Worm (Caenorhabditis elegans): ENCODE data around the gene ptr-24.

- no peak for TF ChIP-seq pha-4 (tag; optimal IDR thresholded peaks at IDR 0.05)
- TF ChIP-seq fkh-10 (GFP tag; optimal IDR thresholded peaks at IDR 0.05) = no peak
- TF ChIP-seq R02D3.7 (tag; optimal IDR thresholded peaks at IDR 0.05) = no peak
- TF ChIP-seq ama-1 (optimal IDR thresholded peaks at IDR 0.05) = no peak
- TF ChIP-seq unc-62 (GFP tag; optimal IDR thresholded peaks at IDR 0.05) = no peak
- TF ChIP-seq unc-39 (tag; optimal IDR thresholded peaks at IDR 0.05) = no peak
- TF ChIP-seq ZK546.5 (tag; optimal IDR thresholded peaks at IDR 0.05) = no peak
- no peak for TF ChIP-seq jun-1 (tag; optimal IDR thresholded peaks at IDR 0.05)
- TF ChIP-seq ceh-16 (tag; optimal IDR thresholded peaks at IDR 0.05) = no peak
- no peak for TF ChIP-seq skn-1 (tag; optimal IDR thresholded peaks at IDR 0.05)
- no peak for TF ChIP-seq ceh-28 (tag; optimal IDR thresholded peaks at IDR 0.05)
- TF ChIP-seq zag-1 (tag; optimal IDR thresholded peaks at IDR 0.05) = no peak
- no peak for TF ChIP-seq lin-39 (tag; optimal IDR thresholded peaks at IDR 0.05)
These were observed 44.8 kb upstream of the ptr-24 start for ce11 chrX:13293023-13293422.
